Worm (Caenorhabditis elegans) whole organism, L3 larva: ENCODE results near the gene sri-19.

ENCODE experiments used
- R02D3.7 ChIP-seq: fragments of 150-350 bp; optimal IDR thresholded peaks from 2 replicates; lab custom pipeline; 2014; ENCODE audit warnings: missing biosample characterization, missing genetic modification characterization
- ZK546.5 ChIP-seq: sonication (generic microtip); optimal IDR thresholded peaks from 2 replicates; lab custom pipeline; 2017; ENCODE audit warnings: missing biosample characterization, missing genetic modification characterization
- aly-2 ChIP-seq: fragments of 150-350 bp; optimal IDR thresholded peaks from 2 replicates; lab custom pipeline; 2014; ENCODE audit warnings: missing biosample characterization, missing genetic modification characterization
- ama-1 ChIP-seq: fragments of 150-350 bp; optimal IDR thresholded peaks from 2 replicates; lab custom pipeline; 2018
- ceh-16 ChIP-seq: sonication (generic microtip); optimal IDR thresholded peaks from 2 replicates; lab custom pipeline; 2017; ENCODE audit warnings: missing biosample characterization, missing genetic modification characterization
- ceh-28 ChIP-seq: fragments of 150-350 bp; optimal IDR thresholded peaks from 2 replicates; lab custom pipeline; 2014; ENCODE audit warnings: missing biosample characterization, missing genetic modification reagents, missing genetic modification characterization
- ceh-82 ChIP-seq: fragments of 150-350 bp; optimal IDR thresholded peaks from 2 replicates; lab custom pipeline; 2014; ENCODE audit warnings: missing biosample characterization, missing genetic modification characterization
- ceh-9 ChIP-seq: sonication (generic microtip); optimal IDR thresholded peaks from 2 replicates; lab custom pipeline; 2018; ENCODE audit warnings: missing biosample characterization, missing genetic modification characterization
- daf-12 ChIP-seq: fragments of 150-350 bp; optimal IDR thresholded peaks from 2 replicates; lab custom pipeline; 2014; ENCODE audit warnings: missing biosample characterization, missing genetic modification reagents, missing genetic modification characterization
- egl-27 ChIP-seq: sonication (generic microtip); optimal IDR thresholded peaks from 4 replicates; lab custom pipeline; 2017; ENCODE audit warnings: missing biosample characterization, missing genetic modification reagents, missing genetic modification characterization
- egl-5 ChIP-seq: fragments of 150-350 bp; optimal IDR thresholded peaks from 2 replicates; lab custom pipeline; 2017; ENCODE audit warnings: missing biosample characterization, missing genetic modification reagents, missing genetic modification characterization, inconsistent platforms
- elt-1 ChIP-seq: fragments of 150-350 bp; optimal IDR thresholded peaks from 2 replicates; lab custom pipeline; 2014; ENCODE audit warnings: missing biosample characterization, missing genetic modification characterization
- elt-2 ChIP-seq: sonication (generic microtip); optimal IDR thresholded peaks from 2 replicates; lab custom pipeline; 2016; ENCODE audit warnings: missing genetic modification reagents, mild to moderate bottlenecking, missing genetic modification characterization, missing compliant biosample characterization
- elt-3 ChIP-seq, 3 experiments: fragments of 150-350 bp in 1 of 3; sonication (generic microtip) in 2 of 3; optimal IDR thresholded peaks; 2 replicates in 2 of 3; 4 replicates in 1 of 3; lab custom pipeline; 2014 to 2017; ENCODE audit warnings: missing biosample characterization in 3 of 3, missing genetic modification characterization in 3 of 3
- eor-1 ChIP-seq, 2 experiments: fragments of 150-350 bp; optimal IDR thresholded peaks; 2 replicates each; lab custom pipeline; 2014 to 2018; ENCODE audit warnings: missing biosample characterization in 2 of 2, missing genetic modification characterization in 2 of 2
- fkh-10 ChIP-seq: sonication (generic microtip); optimal IDR thresholded peaks from 2 replicates; lab custom pipeline; 2017; ENCODE audit warnings: missing biosample characterization, missing genetic modification reagents, missing genetic modification characterization
- fkh-2 ChIP-seq: fragments of 150-350 bp; optimal IDR thresholded peaks from 2 replicates; lab custom pipeline; 2014; ENCODE audit warnings: missing biosample characterization, missing genetic modification reagents, missing genetic modification characterization
- fos-1 ChIP-seq: fragments of 150-350 bp; optimal IDR thresholded peaks from 2 replicates; lab custom pipeline; 2014; ENCODE audit warnings: missing biosample characterization, missing genetic modification characterization
- hmg-11 ChIP-seq: sonication (generic microtip); optimal IDR thresholded peaks from 2 replicates; lab custom pipeline; 2016; ENCODE audit warnings: missing genetic modification characterization, missing compliant biosample characterization
- jun-1 ChIP-seq: fragments of 150-350 bp; optimal IDR thresholded peaks from 2 replicates; lab custom pipeline; 2014; ENCODE audit warnings: missing biosample characterization, missing genetic modification reagents, missing genetic modification characterization
- lin-15B ChIP-seq: fragments of 150-350 bp; optimal IDR thresholded peaks from 2 replicates; lab custom pipeline; 2014; ENCODE audit warnings: missing biosample characterization, missing genetic modification characterization
- lin-39 ChIP-seq: fragments of 150-350 bp; optimal IDR thresholded peaks from 2 replicates; lab custom pipeline; 2018; ENCODE audit warnings: missing biosample characterization, missing genetic modification reagents, missing genetic modification characterization
- lsy-12 ChIP-seq: sonication (generic microtip); optimal IDR thresholded peaks from 2 replicates; lab custom pipeline; 2016; ENCODE audit warnings: mild to moderate bottlenecking, missing genetic modification characterization, missing compliant biosample characterization
- mdl-1 ChIP-seq: fragments of 150-350 bp; optimal IDR thresholded peaks from 2 replicates; lab custom pipeline; 2014; ENCODE audit warnings: missing biosample characterization, missing genetic modification characterization
- mml-1 ChIP-seq: fragments of 150-350 bp; sonication (generic microtip); optimal IDR thresholded peaks from 3 replicates; lab custom pipeline; 2014; ENCODE audit warnings: missing biosample characterization, missing genetic modification characterization
- nfya-1 ChIP-seq: sonication (generic microtip); optimal IDR thresholded peaks from 2 replicates; lab custom pipeline; 2017; ENCODE audit warnings: missing genetic modification characterization, mild to moderate bottlenecking, missing compliant biosample characterization, antibody characterized with exemption, moderate library complexity; ENCODE audit not compliant: insufficient read depth
- nhr-11 ChIP-seq: fragments of 150-350 bp; optimal IDR thresholded peaks from 2 replicates; lab custom pipeline; 2014; ENCODE audit warnings: missing biosample characterization, missing genetic modification characterization
- nhr-12 ChIP-seq: fragments of 150-350 bp; optimal IDR thresholded peaks from 2 replicates; lab custom pipeline; 2014; ENCODE audit warnings: missing biosample characterization, missing genetic modification characterization
- nhr-23 ChIP-seq: fragments of 150-350 bp; optimal IDR thresholded peaks from 2 replicates; lab custom pipeline; 2014; ENCODE audit warnings: missing biosample characterization, missing genetic modification reagents, missing genetic modification characterization
- nhr-237 ChIP-seq: fragments of 150-350 bp; optimal IDR thresholded peaks from 2 replicates; lab custom pipeline; 2014; ENCODE audit warnings: missing biosample characterization, missing genetic modification characterization
- nhr-25 ChIP-seq: sonication (generic microtip); optimal IDR thresholded peaks from 2 replicates; lab custom pipeline; 2017; ENCODE audit warnings: missing biosample characterization, missing genetic modification characterization
- nhr-28 ChIP-seq: fragments of 150-350 bp; optimal IDR thresholded peaks from 2 replicates; lab custom pipeline; 2014; ENCODE audit warnings: missing biosample characterization, missing genetic modification characterization
- nhr-43 ChIP-seq: sonication (generic microtip); optimal IDR thresholded peaks from 2 replicates; lab custom pipeline; 2016; ENCODE audit warnings: mild to moderate bottlenecking, missing genetic modification characterization, missing compliant biosample characterization; ENCODE audit not compliant: poor library complexity, severe bottlenecking
- nhr-67 ChIP-seq: fragments of 150-350 bp; optimal IDR thresholded peaks from 2 replicates; lab custom pipeline; 2014; ENCODE audit warnings: missing biosample characterization, missing genetic modification characterization
- nhr-76 ChIP-seq: fragments of 150-350 bp; sonication (generic microtip); optimal IDR thresholded peaks from 5 replicates; lab custom pipeline; 2014; ENCODE audit warnings: missing biosample characterization, missing genetic modification characterization
- nhr-77 ChIP-seq: fragments of 150-350 bp; optimal IDR thresholded peaks from 2 replicates; lab custom pipeline; 2014; ENCODE audit warnings: missing biosample characterization, missing genetic modification characterization
- pha-4 ChIP-seq: fragments of 150-350 bp; optimal IDR thresholded peaks from 2 replicates; lab custom pipeline; 2014; ENCODE audit warnings: missing biosample characterization, missing genetic modification reagents, missing genetic modification characterization
- pqm-1 ChIP-seq: fragments of 150-350 bp; optimal IDR thresholded peaks from 2 replicates; lab custom pipeline; 2017; ENCODE audit warnings: missing biosample characterization, missing genetic modification characterization, inconsistent platforms
- sea-2 ChIP-seq: fragments of 150-350 bp; sonication (generic microtip); optimal IDR thresholded peaks from 4 replicates; lab custom pipeline; 2014; ENCODE audit warnings: missing biosample characterization, missing genetic modification reagents, missing genetic modification characterization
- skn-1 ChIP-seq: fragments of 150-350 bp; optimal IDR thresholded peaks from 2 replicates; lab custom pipeline; 2014; ENCODE audit warnings: missing biosample characterization, missing genetic modification characterization
- snpc-4 ChIP-seq: fragments of 150-350 bp; optimal IDR thresholded peaks from 2 replicates; lab custom pipeline; 2014; ENCODE audit warnings: missing biosample characterization, missing genetic modification characterization
- tbx-2 ChIP-seq: sonication (generic microtip); optimal IDR thresholded peaks from 2 replicates; lab custom pipeline; 2016; ENCODE audit warnings: mild to moderate bottlenecking, missing genetic modification characterization, missing compliant biosample characterization
- unc-39 ChIP-seq: sonication (generic microtip); optimal IDR thresholded peaks from 4 replicates; lab custom pipeline; 2017; ENCODE audit warnings: missing biosample characterization, missing genetic modification characterization
- unc-62 ChIP-seq: fragments of 150-350 bp; sonication (generic microtip); optimal IDR thresholded peaks from 4 replicates; lab custom pipeline; 2014; ENCODE audit warnings: missing biosample characterization, missing genetic modification reagents, missing genetic modification characterization
- zag-1 ChIP-seq: fragments of 150-350 bp; optimal IDR thresholded peaks from 2 replicates; lab custom pipeline; 2014; ENCODE audit warnings: missing biosample characterization, missing genetic modification characterization
- ztf-11 ChIP-seq: fragments of 150-350 bp; optimal IDR thresholded peaks from 2 replicates; lab custom pipeline; 2014; ENCODE audit warnings: missing biosample characterization, missing genetic modification characterization
- ztf-4 ChIP-seq: fragments of 150-350 bp; optimal IDR thresholded peaks from 2 replicates; lab custom pipeline; 2014; ENCODE audit warnings: missing biosample characterization, missing genetic modification characterization

sri-19 gene

ce11 chrIV:10935853-10936491 lies 22.2 kb upstream of the sri-19 start, which contains the start of gene lgg-2:
Gene lgg-2 (minus strand): TSS chrIV:10935903.
- TF ChIP-seq ceh-9 (tag; lab: Kevin White, UChicago) (no peak), nhr-12 (tag; lab: Kevin White, UChicago) (no peak), nhr-43 (tag; lab: Kevin White, UChicago) (peak; percentile 95), nhr-23 (peak; percentile 99), ceh-16 (tag; lab: Kevin White, UChicago) (no peak), eor-1 (tag; optimal IDR thresholded peaks at IDR 0.05; lab: Kevin White, UChicago) (peak in 1 of 2 experiments; percentile 63), tbx-2 (peak; percentile 88), ztf-4 (peak; percentile 93), elt-3 (tag; optimal IDR thresholded peaks at IDR 0.05; lab: Kevin White, UChicago) (peak in 2 of 3 experiments; percentile 33 to 49), nhr-25 (tag; lab: Kevin White, UChicago) (peak; percentile 98), nhr-67 (tag; lab: Kevin White, UChicago) (no peak), nhr-237 (no peak), ceh-28 (tag; lab: Kevin White, UChicago) (peak; percentile 93), lin-15B (tag; lab: Kevin White, UChicago) (peak; percentile 82), nhr-28 (tag; lab: Kevin White, UChicago) (no peak), nhr-11 (tag; lab: Kevin White, UChicago) (peak; percentile 90), pha-4 (tag; lab: Kevin White, UChicago) (peak; percentile 95), nhr-76 (tag; lab: Kevin White, UChicago) (no peak), unc-62 (GFP tag; lab: Kevin White, UChicago) (peak; percentile 94), fos-1 (tag; lab: Kevin White, UChicago) (peak; percentile 79), pqm-1 (tag; lab: Kevin White, UChicago) (peak; percentile 93), snpc-4 (tag; lab: Kevin White, UChicago) (peak; percentile 78), lin-39 (tag; lab: Kevin White, UChicago) (peak; percentile 67), jun-1 (peak; percentile 95), daf-12 (tag; lab: Kevin White, UChicago) (no peak), ZK546.5 (tag; lab: Kevin White, UChicago) (no peak), elt-1 (tag; lab: Kevin White, UChicago) (peak; percentile 88), ceh-82 (peak; percentile 63), skn-1 (peak; percentile 30), egl-5 (tag; lab: Kevin White, UChicago) (peak; percentile 74), lsy-12 (tag; lab: Kevin White, UChicago) (peak; percentile 94), mdl-1 (tag; lab: Kevin White, UChicago) (peak; percentile 90), unc-39 (tag; lab: Kevin White, UChicago) (no peak), sea-2 (GFP tag; lab: Kevin White, UChicago) (no peak), nfya-1 (peak; percentile 92), ztf-11 (no peak), aly-2 (tag; lab: Kevin White, UChicago) (no peak), elt-2 (tag; lab: Kevin White, UChicago) (peak; percentile 92), ama-1 (lab: Kevin White, UChicago) (peak; percentile 73), zag-1 (no peak), nhr-77 (tag; lab: Kevin White, UChicago) (no peak), fkh-2 (tag; lab: Kevin White, UChicago) (no peak), egl-27 (tag; lab: Kevin White, UChicago) (peak; percentile 87), R02D3.7 (tag; lab: Kevin White, UChicago) (peak; percentile 75), mml-1 (peak; percentile 30), hmg-11 (tag; lab: Kevin White, UChicago) (peak; percentile 78), fkh-10 (GFP tag; lab: Kevin White, UChicago) (peak; percentile 44)
- TF ChIP-seq, all 47 proteins: peak for 31
